Fruit fly (Drosophila melanogaster): Measurements from ENCODE around the gene CG5196.

The CG5196 gene

DNA sequence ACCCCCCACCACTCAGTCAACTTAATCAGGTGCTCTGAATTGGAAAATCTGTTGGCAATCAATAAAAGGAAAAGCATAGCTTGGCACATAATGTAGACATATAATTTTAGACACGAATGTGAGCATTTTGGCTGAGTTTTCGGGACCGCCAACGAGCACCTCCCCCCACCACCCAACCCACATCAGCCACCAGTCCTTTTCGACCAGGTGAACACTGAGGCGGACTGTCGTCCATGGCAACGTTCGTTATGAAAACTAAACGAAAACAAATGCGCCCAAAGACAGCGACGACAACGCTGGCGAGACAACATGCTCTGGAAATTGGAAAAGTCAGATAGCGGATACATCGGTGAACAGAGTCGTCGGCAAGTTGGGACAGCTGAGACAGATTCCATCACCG, 25.1 kb upstream of the CG5196 start, which contains the start of gene GstD11:
TSS of gene GstD11 (plus strand) at position 301 of the 400 bp plus-strand sequence.
- TF ChIP-seq CG1621 (tag; optimal IDR thresholded peaks at IDR 0.05) (no peak), ss (GFP tag; optimal IDR thresholded peaks at IDR 0.05) (no peak), CG7368 (GFP tag; optimal IDR thresholded peaks at IDR 0.05) (no peak), Ets21C (GFP tag; optimal IDR thresholded peaks at IDR 0.05) (no peak), CG15336 (GFP tag; IDR thresholded peaks at IDR 0.05) (no peak), net (GFP tag; optimal IDR thresholded peaks at IDR 0.05) (no peak), dac (GFP tag; optimal IDR thresholded peaks at IDR 0.05) (no peak), CG16779 (tag; optimal IDR thresholded peaks at IDR 0.05) (no peak), achi (GFP tag; optimal IDR thresholded peaks at IDR 0.05) (no peak), Sox14 (GFP tag; optimal IDR thresholded peaks at IDR 0.05) (no peak), Eip75B (GFP tag; optimal IDR thresholded peaks at IDR 0.05) (no peak), Ets96B (tag; optimal IDR thresholded peaks at IDR 0.05) (no peak), Hr38 (GFP tag; optimal IDR thresholded peaks at IDR 0.05) (no peak), CG9139 (GFP tag; optimal IDR thresholded peaks at IDR 0.05) (no peak), pdm3 (GFP tag; optimal IDR thresholded peaks at IDR 0.05) (no peak), Hr4 (GFP tag; optimal IDR thresholded peaks at IDR 0.05) (no peak), acj6 (GFP tag; optimal IDR thresholded peaks at IDR 0.05) (no peak)

DNA sequence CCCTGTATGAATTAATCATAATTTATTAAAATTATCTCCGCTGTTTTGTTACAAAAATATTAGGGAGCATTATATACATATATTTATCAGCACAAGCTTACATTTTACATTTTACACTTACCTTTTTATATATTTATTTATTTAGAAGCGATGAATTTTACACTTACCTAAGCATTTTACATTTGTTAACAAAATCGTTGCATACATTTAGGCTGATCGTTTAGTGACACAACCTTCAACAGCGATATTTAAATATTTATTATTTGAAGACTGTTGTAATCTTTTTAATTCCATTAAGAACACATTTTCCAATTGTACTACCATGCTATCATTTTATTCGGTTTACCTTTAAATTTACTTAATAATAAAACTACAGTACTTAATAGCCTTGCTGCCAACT, 24.3 kb upstream of the CG5196 start:
- TF ChIP-seq fd59A (GFP tag; optimal IDR thresholded peaks at IDR 0.05) (no peak), Blimp-1 (GFP tag; optimal IDR thresholded peaks at IDR 0.05) (no peak), fkh (GFP tag; optimal IDR thresholded peaks at IDR 0.05) (peak; percentile 73), CG6792 (GFP tag; optimal IDR thresholded peaks at IDR 0.05) (no peak), Eip78C (GFP tag) (peak; percentile 71), Hr39 (GFP tag; optimal IDR thresholded peaks at IDR 0.05) (no peak), salr (GFP tag; optimal IDR thresholded peaks at IDR 0.05) (no peak), CG7368 (GFP tag; optimal IDR thresholded peaks at IDR 0.05) (no peak)

DNA sequence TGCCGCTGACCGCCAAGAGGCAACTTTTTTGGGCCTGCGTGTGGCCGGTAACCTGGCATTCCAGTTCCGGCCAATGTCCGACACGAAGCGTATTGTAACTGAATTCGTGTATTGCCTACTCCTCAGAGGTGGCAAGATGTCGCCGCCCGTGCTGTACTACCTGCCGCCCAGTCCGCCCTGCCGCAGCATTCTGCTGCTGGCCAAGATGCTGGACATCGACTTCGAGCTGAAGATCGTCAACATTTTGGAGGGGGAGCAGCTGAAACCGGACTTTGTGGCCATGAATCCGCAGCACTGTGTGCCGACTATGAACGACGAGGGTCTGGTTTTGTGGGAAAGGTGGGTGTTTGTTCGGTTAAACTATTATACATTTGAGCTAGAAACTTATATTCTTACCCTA, 23.8 kb upstream of the CG5196 start:
- TF ChIP-seq Sox15 (GFP tag; optimal IDR thresholded peaks at IDR 0.05) (no peak), salr (GFP tag; optimal IDR thresholded peaks at IDR 0.05) (no peak), Lpt (GFP tag; optimal IDR thresholded peaks at IDR 0.05) (peak; percentile 24), ss (GFP tag; optimal IDR thresholded peaks at IDR 0.05) (no peak), eg (GFP tag; IDR thresholded peaks at IDR 0.05) (0 out of 3 replicates have a peak, but pooled peaks have one; percentile 18), CG16779 (tag; optimal IDR thresholded peaks at IDR 0.05) (no peak), fd85E (GFP tag; optimal IDR thresholded peaks at IDR 0.05) (no peak), CG3032 (tag; optimal IDR thresholded peaks at IDR 0.05) (no peak), CG6276 (GFP tag; optimal IDR thresholded peaks at IDR 0.05) (no peak)

DNA sequence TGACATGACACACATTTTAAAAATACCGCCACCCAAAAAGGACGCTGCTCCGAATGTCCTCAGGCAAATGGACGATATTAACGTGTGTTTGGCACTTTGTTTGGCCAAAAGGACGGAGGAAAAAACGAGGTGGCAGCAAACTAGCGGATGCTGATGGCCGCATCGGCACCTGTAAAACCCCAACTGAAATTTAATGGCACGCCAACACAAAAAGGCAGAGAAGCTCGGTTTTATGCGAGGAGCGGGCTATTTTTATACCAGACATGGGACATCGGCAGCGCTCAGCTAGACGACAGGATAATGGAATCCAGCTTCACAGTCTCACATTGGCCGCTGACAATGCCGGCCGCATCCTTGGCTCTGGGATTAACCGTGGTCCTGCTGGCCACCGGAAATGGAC, 22.2 kb upstream of the CG5196 start, which contains the start of gene Sol1:
TSS of gene Sol1 (plus strand) at position 301 of the 400 bp plus-strand sequence.
- TF ChIP-seq pdm3 (GFP tag; optimal IDR thresholded peaks at IDR 0.05) (no peak), Ets21C (GFP tag; optimal IDR thresholded peaks at IDR 0.05) (no peak), Sox102F (GFP tag; optimal IDR thresholded peaks at IDR 0.05) (no peak), CG10669 (GFP tag; optimal IDR thresholded peaks at IDR 0.05) (no peak), CG34406 (GFP tag; optimal IDR thresholded peaks at IDR 0.05) (no peak), cyc (GFP tag; optimal IDR thresholded peaks at IDR 0.05) (no peak), CG10631 (GFP tag; optimal IDR thresholded peaks at IDR 0.05) (no peak), ss (GFP tag; optimal IDR thresholded peaks at IDR 0.05) (no peak), Sox15 (GFP tag; optimal IDR thresholded peaks at IDR 0.05) (no peak), CG7368 (GFP tag; optimal IDR thresholded peaks at IDR 0.05) (no peak), spab (GFP tag; optimal IDR thresholded peaks at IDR 0.05) (no peak), CG8632 (GFP tag; optimal IDR thresholded peaks at IDR 0.05) (no peak), Hr38 (GFP tag; optimal IDR thresholded peaks at IDR 0.05) (no peak), CG6792 (GFP tag; optimal IDR thresholded peaks at IDR 0.05) (no peak)

Measured in whole organism, prepupa.